Worm (Caenorhabditis elegans) whole organism, early embryonic: ENCODE measurements around the gene tomm-20.

Experiments
- B0310.2 ChIP-seq: sonication (generic microtip); optimal IDR thresholded peaks from 2 replicates; lab custom pipeline; 2016; ENCODE audit warnings: mild to moderate bottlenecking, missing genetic modification characterization, missing compliant biosample characterization
- F13C5.2 ChIP-seq: sonication (generic microtip); optimal IDR thresholded peaks from 2 replicates; lab custom pipeline; 2017; ENCODE audit warnings: mild to moderate bottlenecking, missing genetic modification characterization, inconsistent platforms, missing compliant biosample characterization
- aly-1 ChIP-seq: sonication (generic microtip); optimal IDR thresholded peaks from 2 replicates; lab custom pipeline; 2016; ENCODE audit warnings: missing genetic modification characterization, missing compliant biosample characterization
- ama-1 ChIP-seq: fragments of 150-350 bp; optimal IDR thresholded peaks from 2 replicates; lab custom pipeline; 2014
- ceh-13 ChIP-seq: fragments of 200-800 bp; sonication (Bioruptor generic); optimal IDR thresholded peaks from 2 replicates; lab custom pipeline; 2018; ENCODE audit warnings: mild to moderate bottlenecking, missing genetic modification characterization, missing compliant biosample characterization
- ceh-36 ChIP-seq: sonication (generic microtip); optimal IDR thresholded peaks from 2 replicates; lab custom pipeline; 2016; ENCODE audit warnings: missing genetic modification characterization, inconsistent platforms, missing compliant biosample characterization
- ets-7 ChIP-seq: sonication (generic microtip); optimal IDR thresholded peaks from 2 replicates; lab custom pipeline; 2016; ENCODE audit warnings: missing genotype, missing genetic modification characterization, missing compliant biosample characterization
- flt-1 ChIP-seq: fragments of 200-800 bp; sonication (Bioruptor generic); IDR thresholded peaks from 2 replicates; pipeline ENCODE4 v1.3.6; 2022; ENCODE audit warnings: missing genetic modification characterization, missing compliant biosample characterization
- hmbx-1 ChIP-seq: sonication (generic microtip); optimal IDR thresholded peaks from 2 replicates; lab custom pipeline; 2016; ENCODE audit warnings: mild to moderate bottlenecking, missing genetic modification characterization, missing compliant biosample characterization
- hmg-4 ChIP-seq: fragments of 200-800 bp; sonication (Bioruptor generic); optimal IDR thresholded peaks from 2 replicates; lab custom pipeline; 2018; ENCODE audit warnings: mild to moderate bottlenecking, missing genetic modification characterization, missing compliant biosample characterization
- hnd-1 ChIP-seq: sonication (generic microtip); optimal IDR thresholded peaks from 2 replicates; lab custom pipeline; 2016; ENCODE audit warnings: missing genetic modification characterization, missing compliant biosample characterization
- pes-1 ChIP-seq: fragments of 200-800 bp; sonication (Bioruptor generic); IDR thresholded peaks from 2 replicates; pipeline ENCODE4 v1.3.6; 2022; ENCODE audit warnings: missing genetic modification reagents, missing genetic modification characterization, missing compliant biosample characterization
- scrt-1 ChIP-seq: fragments of 200-800 bp; sonication (Bioruptor generic); IDR thresholded peaks from 2 replicates; pipeline ENCODE4 v1.3.6; 2022; ENCODE audit warnings: missing genetic modification characterization, missing compliant biosample characterization
- sea-1 ChIP-seq: fragments of 200-800 bp; sonication (Bioruptor generic); conservative IDR thresholded peaks from 2 replicates; pipeline ENCODE4 v1.3.6; 2022; ENCODE audit warnings: missing genetic modification characterization, missing compliant biosample characterization
- tbx-11 ChIP-seq: fragments of 200-800 bp; sonication (Bioruptor generic); IDR thresholded peaks from 2 replicates; pipeline ENCODE4 v1.3.6; 2022; ENCODE audit warnings: missing genetic modification characterization, missing compliant biosample characterization
- tbx-37 ChIP-seq: fragments of 200-800 bp; sonication (Bioruptor generic); conservative IDR thresholded peaks from 2 replicates; pipeline ENCODE4 v1.3.6; 2022; ENCODE audit warnings: missing genetic modification reagents, missing genetic modification characterization, missing compliant biosample characterization
- tra-4 ChIP-seq: sonication (generic microtip); optimal IDR thresholded peaks from 2 replicates; lab custom pipeline; 2017; ENCODE audit warnings: missing genetic modification characterization, missing compliant biosample characterization

The tomm-20 gene

DNA sequence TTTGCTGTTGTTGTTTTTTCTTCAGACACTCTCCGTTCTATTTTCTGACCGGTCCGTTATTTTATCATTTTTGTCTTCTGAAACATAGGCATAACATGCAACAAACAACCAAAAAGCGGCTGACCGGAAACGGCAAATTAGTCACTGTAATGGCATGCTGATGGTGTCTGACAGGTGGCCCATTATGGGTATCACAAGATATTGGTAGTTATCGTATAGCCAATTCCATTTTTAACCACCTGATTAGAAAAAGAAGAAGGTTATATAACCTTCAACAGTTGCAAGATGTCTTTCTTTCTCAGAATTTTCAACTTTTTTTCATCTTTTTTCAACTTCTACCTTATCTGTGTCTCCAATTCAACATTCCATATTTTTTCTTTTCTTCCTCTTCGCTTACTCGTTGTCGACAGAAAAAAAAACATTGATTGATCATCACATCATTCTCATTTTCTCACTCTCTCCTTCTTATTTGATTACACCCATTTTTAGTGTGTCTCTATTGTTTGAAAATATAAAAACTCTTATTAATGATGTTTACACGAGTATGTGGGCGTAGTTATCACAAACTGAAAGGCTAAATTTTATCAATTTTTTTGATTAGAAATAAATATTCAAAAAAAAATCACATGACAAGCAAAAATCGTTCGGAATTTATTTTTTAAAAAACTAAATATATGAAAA, 42.3 kb downstream of the tomm-20 start:
- TF ChIP-seq aly-1 (tag; lab: Kevin White, UChicago) (no peak), hmbx-1 (tag; lab: Kevin White, UChicago) (no peak), ceh-13 (GFP tag; lab: Kevin White, UChicago) (no peak), hmg-4 (GFP tag; lab: Kevin White, UChicago) (no peak), tbx-11 (GFP tag; lab: Robert Waterston, UW) (no peak), flt-1 (GFP tag; lab: Robert Waterston, UW) (no peak), ets-7 (no peak), F13C5.2 (tag; lab: Kevin White, UChicago) (no peak), ama-1 (no peak), tbx-37 (GFP tag; lab: Robert Waterston, UW) (no peak), sea-1 (no peak), tra-4 (tag; lab: Kevin White, UChicago) (no peak), pes-1 (no peak), ceh-36 (tag; lab: Kevin White, UChicago) (no peak), hnd-1 (tag; lab: Kevin White, UChicago) (no peak), scrt-1 (GFP tag; lab: Robert Waterston, UW) (no peak), B0310.2 (tag; lab: Kevin White, UChicago) (no peak)

ce11 chrV:12300166-12300565, 43.1 kb downstream of the tomm-20 start:
- TF ChIP-seq tbx-11 (GFP tag; lab: Robert Waterston, UW) (no peak), sea-1 (no peak), aly-1 (tag; lab: Kevin White, UChicago) (no peak), hnd-1 (tag; lab: Kevin White, UChicago) (no peak), B0310.2 (tag; lab: Kevin White, UChicago) (no peak), ets-7 (no peak), tra-4 (tag; lab: Kevin White, UChicago) (no peak), hmg-4 (GFP tag; lab: Kevin White, UChicago) (no peak), ceh-36 (tag; lab: Kevin White, UChicago) (no peak), hmbx-1 (tag; lab: Kevin White, UChicago) (no peak), ceh-13 (GFP tag; lab: Kevin White, UChicago) (no peak), ama-1 (no peak), flt-1 (GFP tag; lab: Robert Waterston, UW) (no peak)

- TF ChIP-seq tbx-37 (GFP tag; lab: Robert Waterston, UW): no peak
- TF ChIP-seq tbx-11 (GFP tag; lab: Robert Waterston, UW): no peak
- TF ChIP-seq hnd-1 (tag; lab: Kevin White, UChicago): no peak
- no peak for TF ChIP-seq pes-1
- no peak for TF ChIP-seq hmbx-1 (tag; lab: Kevin White, UChicago)
- no peak for TF ChIP-seq ceh-13 (GFP tag; lab: Kevin White, UChicago)
- TF ChIP-seq hmg-4 (GFP tag; lab: Kevin White, UChicago): no peak
- TF ChIP-seq ama-1: no peak
- no peak for TF ChIP-seq sea-1
- no peak for TF ChIP-seq flt-1 (GFP tag; lab: Robert Waterston, UW)
- TF ChIP-seq aly-1 (tag; lab: Kevin White, UChicago): no peak
- TF ChIP-seq F13C5.2 (tag; lab: Kevin White, UChicago): no peak
- TF ChIP-seq ets-7: no peak
- no peak for TF ChIP-seq scrt-1 (GFP tag; lab: Robert Waterston, UW)
- TF ChIP-seq B0310.2 (tag; lab: Kevin White, UChicago): no peak
- no peak for TF ChIP-seq tra-4 (tag; lab: Kevin White, UChicago)
- no peak for TF ChIP-seq ceh-36 (tag; lab: Kevin White, UChicago)
Observed at ce11 chrV:12299244-12299766, 44.0 kb downstream of the tomm-20 start.

ce11 chrV:12298184-12298583, 45.1 kb downstream of the tomm-20 start:
- TF ChIP-seq ets-7: no peak
- TF ChIP-seq hmg-4 (GFP tag; lab: Kevin White, UChicago): no peak
- no peak for TF ChIP-seq flt-1 (GFP tag; lab: Robert Waterston, UW)
- no peak for TF ChIP-seq sea-1
- no peak for TF ChIP-seq ama-1
- TF ChIP-seq tbx-37 (GFP tag; lab: Robert Waterston, UW): no peak
- TF ChIP-seq aly-1 (tag; lab: Kevin White, UChicago): no peak
- TF ChIP-seq tra-4 (tag; lab: Kevin White, UChicago): no peak
- no peak for TF ChIP-seq scrt-1 (GFP tag; lab: Robert Waterston, UW)
- TF ChIP-seq hnd-1 (tag; lab: Kevin White, UChicago): no peak
- TF ChIP-seq hmbx-1 (tag; lab: Kevin White, UChicago): no peak
- no peak for TF ChIP-seq B0310.2 (tag; lab: Kevin White, UChicago)

DNA sequence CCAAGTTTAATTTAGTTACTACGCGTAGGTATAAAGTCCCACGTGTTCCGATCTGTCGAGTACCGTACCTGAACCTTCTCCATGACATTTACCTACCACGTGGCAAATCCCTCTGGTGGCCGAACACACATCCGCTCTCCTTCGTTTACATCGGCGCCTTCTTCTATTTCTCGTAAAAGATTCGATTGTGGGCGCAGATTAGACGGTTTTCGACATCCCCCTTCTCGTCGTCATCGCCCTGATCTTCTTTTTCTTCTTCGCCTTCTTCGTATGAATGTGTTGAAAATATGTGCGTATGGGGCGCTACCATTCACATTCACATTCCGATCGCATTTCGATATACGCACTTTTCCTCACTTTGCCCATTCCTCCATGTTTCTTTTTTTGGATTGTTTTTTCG, 46.5 kb downstream of the tomm-20 start:
- TF ChIP-seq sea-1 (no peak), aly-1 (tag; lab: Kevin White, UChicago) (no peak), hmbx-1 (tag; lab: Kevin White, UChicago) (no peak), pes-1 (no peak), ceh-36 (tag; lab: Kevin White, UChicago) (no peak), tra-4 (tag; lab: Kevin White, UChicago) (no peak), F13C5.2 (tag; lab: Kevin White, UChicago) (no peak), ets-7 (no peak), hmg-4 (GFP tag; lab: Kevin White, UChicago) (no peak), scrt-1 (GFP tag; lab: Robert Waterston, UW) (no peak), tbx-11 (GFP tag; lab: Robert Waterston, UW) (no peak), hnd-1 (tag; lab: Kevin White, UChicago) (no peak), ceh-13 (GFP tag; lab: Kevin White, UChicago) (no peak), ama-1 (no peak), flt-1 (GFP tag; lab: Robert Waterston, UW) (no peak), B0310.2 (tag; lab: Kevin White, UChicago) (no peak), tbx-37 (GFP tag; lab: Robert Waterston, UW) (no peak)

ce11 chrV:12296122-12296521, 47.1 kb downstream of the tomm-20 start:
- no peak for TF ChIP-seq ceh-36 (tag; lab: Kevin White, UChicago)
- no peak for TF ChIP-seq hmg-4 (GFP tag; lab: Kevin White, UChicago)
- no peak for TF ChIP-seq tbx-11 (GFP tag; lab: Robert Waterston, UW)
- TF ChIP-seq hnd-1 (tag; lab: Kevin White, UChicago): no peak
- TF ChIP-seq hmbx-1 (tag; lab: Kevin White, UChicago): no peak
- no peak for TF ChIP-seq aly-1 (tag; lab: Kevin White, UChicago)
- no peak for TF ChIP-seq pes-1
- no peak for TF ChIP-seq scrt-1 (GFP tag; lab: Robert Waterston, UW)
- no peak for TF ChIP-seq ama-1
- no peak for TF ChIP-seq sea-1
- no peak for TF ChIP-seq tbx-37 (GFP tag; lab: Robert Waterston, UW)
- no peak for TF ChIP-seq F13C5.2 (tag; lab: Kevin White, UChicago)
- no peak for TF ChIP-seq tra-4 (tag; lab: Kevin White, UChicago)
- TF ChIP-seq ceh-13 (GFP tag; lab: Kevin White, UChicago): no peak
- TF ChIP-seq ets-7: no peak
- TF ChIP-seq B0310.2 (tag; lab: Kevin White, UChicago): no peak
- TF ChIP-seq flt-1 (GFP tag; lab: Robert Waterston, UW): no peak
